Worm (Caenorhabditis elegans) whole organism, L4/young adult: ENCODE data around the gene srw-89.

Experiments
- W03F9.2 ChIP-seq: fragments of 150-350 bp; optimal IDR thresholded peaks from 2 replicates; lab custom pipeline; 2014; ENCODE audit warnings: missing biosample characterization, missing genetic modification characterization
- dao-5 ChIP-seq: sonication (generic microtip); optimal IDR thresholded peaks from 2 replicates; lab custom pipeline; 2016; ENCODE audit warnings: missing genotype, missing genetic modification characterization, moderate library complexity, missing compliant biosample characterization
- him-1 ChIP-seq: sonication (generic microtip); optimal IDR thresholded peaks from 2 replicates; lab custom pipeline; 2016; ENCODE audit warnings: missing genotype, missing genetic modification reagents, missing genetic modification characterization, missing compliant biosample characterization

ce11 chrV:4018591-4018990 lies 1.7 kb downstream of the srw-89 start:
- TF ChIP-seq dao-5 (no peak), him-1 (no peak), W03F9.2 (tag; lab: Kevin White, UChicago) (no peak)
